Fruit fly (Drosophila melanogaster): ENCODE measurements around the gene CG33939.

DNA sequence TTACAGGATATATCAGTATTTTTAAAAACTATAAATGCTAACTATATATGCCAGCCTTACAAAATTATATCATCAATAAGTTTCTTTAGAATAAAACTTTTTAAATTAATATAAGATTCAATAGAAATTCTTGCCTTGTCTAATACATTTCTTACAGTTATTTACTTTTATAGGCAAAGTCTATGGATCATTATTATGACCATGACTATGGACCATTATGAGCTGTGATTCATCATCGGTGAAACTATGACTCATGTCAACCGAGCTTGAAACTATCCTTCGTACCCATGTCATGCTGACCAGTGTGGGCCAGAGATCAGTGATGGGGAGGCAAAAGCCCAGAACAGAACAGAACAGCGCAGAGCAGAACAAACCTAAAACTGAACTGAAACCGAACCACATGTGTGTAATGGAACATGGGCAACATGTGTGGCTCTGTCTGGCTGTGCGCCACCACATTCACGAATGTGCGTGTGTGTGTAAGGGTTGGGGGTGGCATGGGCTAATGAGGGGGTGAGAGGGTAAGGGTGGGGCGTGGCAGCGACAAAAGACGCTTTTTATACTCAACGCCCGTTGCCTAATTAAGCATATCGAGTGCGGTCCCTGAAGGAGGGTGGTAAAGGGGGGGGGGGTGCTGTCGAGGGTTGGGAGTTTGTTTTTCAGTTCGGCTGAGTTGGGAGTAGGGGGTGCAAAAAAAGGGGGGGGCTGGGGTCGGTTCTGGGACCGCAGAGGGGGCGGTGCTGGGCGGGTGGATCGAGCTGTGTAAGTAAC, 16.0 kb downstream of the CG33939 start:
- TF ChIP-seq EcR (GFP tag; optimal IDR thresholded peaks at IDR 0.05) (no peak), CG32121 (GFP tag; IDR thresholded peaks at IDR 0.05) (no peak)
